Worm (Caenorhabditis elegans) whole organism, early embryonic: ENCODE results near the gene T05A8.1.
"Not testable (repeated sequence)": the region's sequence is repeated elsewhere in the genome, so short reads cannot be mapped to it uniquely, and the experiment has no call there.

ENCODE experiments used
- B0310.2 ChIP-seq: sonication (generic microtip); optimal IDR thresholded peaks from 2 replicates; lab custom pipeline; 2016; ENCODE audit warnings: mild to moderate bottlenecking, missing genetic modification characterization, missing compliant biosample characterization
- F13C5.2 ChIP-seq: sonication (generic microtip); optimal IDR thresholded peaks from 2 replicates; lab custom pipeline; 2017; ENCODE audit warnings: mild to moderate bottlenecking, missing genetic modification characterization, inconsistent platforms, missing compliant biosample characterization
- aly-1 ChIP-seq: sonication (generic microtip); optimal IDR thresholded peaks from 2 replicates; lab custom pipeline; 2016; ENCODE audit warnings: missing genetic modification characterization, missing compliant biosample characterization
- ama-1 ChIP-seq: fragments of 150-350 bp; optimal IDR thresholded peaks from 2 replicates; lab custom pipeline; 2014
- ceh-13 ChIP-seq: fragments of 200-800 bp; sonication (Bioruptor generic); optimal IDR thresholded peaks from 2 replicates; lab custom pipeline; 2018; ENCODE audit warnings: mild to moderate bottlenecking, missing genetic modification characterization, missing compliant biosample characterization
- ceh-36 ChIP-seq: sonication (generic microtip); optimal IDR thresholded peaks from 2 replicates; lab custom pipeline; 2016; ENCODE audit warnings: missing genetic modification characterization, inconsistent platforms, missing compliant biosample characterization
- ets-7 ChIP-seq: sonication (generic microtip); optimal IDR thresholded peaks from 2 replicates; lab custom pipeline; 2016; ENCODE audit warnings: missing genotype, missing genetic modification characterization, missing compliant biosample characterization
- flt-1 ChIP-seq: fragments of 200-800 bp; sonication (Bioruptor generic); IDR thresholded peaks from 2 replicates; pipeline ENCODE4 v1.3.6; 2022; ENCODE audit warnings: missing genetic modification characterization, missing compliant biosample characterization
- hmbx-1 ChIP-seq: sonication (generic microtip); optimal IDR thresholded peaks from 2 replicates; lab custom pipeline; 2016; ENCODE audit warnings: mild to moderate bottlenecking, missing genetic modification characterization, missing compliant biosample characterization
- hmg-4 ChIP-seq: fragments of 200-800 bp; sonication (Bioruptor generic); optimal IDR thresholded peaks from 2 replicates; lab custom pipeline; 2018; ENCODE audit warnings: mild to moderate bottlenecking, missing genetic modification characterization, missing compliant biosample characterization
- hnd-1 ChIP-seq: sonication (generic microtip); optimal IDR thresholded peaks from 2 replicates; lab custom pipeline; 2016; ENCODE audit warnings: missing genetic modification characterization, missing compliant biosample characterization
- pes-1 ChIP-seq: fragments of 200-800 bp; sonication (Bioruptor generic); IDR thresholded peaks from 2 replicates; pipeline ENCODE4 v1.3.6; 2022; ENCODE audit warnings: missing genetic modification reagents, missing genetic modification characterization, missing compliant biosample characterization
- scrt-1 ChIP-seq: fragments of 200-800 bp; sonication (Bioruptor generic); IDR thresholded peaks from 2 replicates; pipeline ENCODE4 v1.3.6; 2022; ENCODE audit warnings: missing genetic modification characterization, missing compliant biosample characterization
- sea-1 ChIP-seq: fragments of 200-800 bp; sonication (Bioruptor generic); conservative IDR thresholded peaks from 2 replicates; pipeline ENCODE4 v1.3.6; 2022; ENCODE audit warnings: missing genetic modification characterization, missing compliant biosample characterization
- tbx-11 ChIP-seq: fragments of 200-800 bp; sonication (Bioruptor generic); IDR thresholded peaks from 2 replicates; pipeline ENCODE4 v1.3.6; 2022; ENCODE audit warnings: missing genetic modification characterization, missing compliant biosample characterization
- tbx-37 ChIP-seq: fragments of 200-800 bp; sonication (Bioruptor generic); conservative IDR thresholded peaks from 2 replicates; pipeline ENCODE4 v1.3.6; 2022; ENCODE audit warnings: missing genetic modification reagents, missing genetic modification characterization, missing compliant biosample characterization
- tra-4 ChIP-seq: sonication (generic microtip); optimal IDR thresholded peaks from 2 replicates; lab custom pipeline; 2017; ENCODE audit warnings: missing genetic modification characterization, missing compliant biosample characterization

T05A8.1 gene

DNA sequence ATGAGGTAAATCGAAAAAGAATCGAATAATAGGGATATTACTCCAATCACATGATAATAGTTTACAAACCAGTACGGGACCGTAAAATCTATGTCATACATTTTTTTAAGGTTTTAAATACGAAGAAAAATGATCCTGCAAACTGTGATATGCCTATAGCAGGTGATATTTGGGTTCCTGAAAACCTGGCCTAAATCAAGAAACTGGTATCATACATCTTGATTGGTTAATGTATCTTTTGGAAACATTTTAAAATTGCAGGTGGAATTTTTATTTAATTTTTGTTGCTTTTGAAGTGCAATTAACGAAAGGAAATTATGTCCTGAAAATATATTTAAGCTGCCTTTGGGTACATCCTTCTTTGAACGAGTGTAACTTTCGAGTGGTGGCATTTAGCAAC lies 9.6 kb downstream of the T05A8.1 start, which contains the start of gene sri-61:
Gene sri-61 (minus strand): TSS at position 101 of the 400 bp plus-strand sequence.
- TF ChIP-seq tbx-11 (GFP tag; lab: Robert Waterston, UW) (no peak), ama-1 (lab: Kevin White, UChicago) (no peak), ceh-13 (GFP tag; lab: Kevin White, UChicago) (no peak), pes-1 (GFP tag; lab: Robert Waterston, UW) (no peak), ceh-36 (no peak), aly-1 (tag; lab: Kevin White, UChicago) (no peak), hmg-4 (GFP tag; lab: Kevin White, UChicago) (no peak)

- TF ChIP-seq tbx-11 (GFP tag; lab: Robert Waterston, UW) (no peak), ama-1 (lab: Kevin White, UChicago) (no peak), hmbx-1 (no peak), sea-1 (GFP tag; lab: Robert Waterston, UW) (no peak), hnd-1 (no peak), aly-1 (tag; lab: Kevin White, UChicago) (no peak), pes-1 (GFP tag; lab: Robert Waterston, UW) (no peak), tra-4 (tag; lab: Kevin White, UChicago) (no peak), F13C5.2 (tag; lab: Kevin White, UChicago) (no peak), scrt-1 (GFP tag; lab: Robert Waterston, UW) (no peak), B0310.2 (tag; lab: Kevin White, UChicago) (no peak), flt-1 (no peak)
Measured at ce11 chrII:2698378-2698777, 11.5 kb downstream of the T05A8.1 start, which contains the start of gene sri-62. Gene sri-62 (minus strand): TSS chrII:2698478.

ce11 chrII:2695079-2695478 lies 14.8 kb downstream of the T05A8.1 start:
- no peak for TF ChIP-seq tbx-11 (GFP tag; lab: Robert Waterston, UW)

DNA sequence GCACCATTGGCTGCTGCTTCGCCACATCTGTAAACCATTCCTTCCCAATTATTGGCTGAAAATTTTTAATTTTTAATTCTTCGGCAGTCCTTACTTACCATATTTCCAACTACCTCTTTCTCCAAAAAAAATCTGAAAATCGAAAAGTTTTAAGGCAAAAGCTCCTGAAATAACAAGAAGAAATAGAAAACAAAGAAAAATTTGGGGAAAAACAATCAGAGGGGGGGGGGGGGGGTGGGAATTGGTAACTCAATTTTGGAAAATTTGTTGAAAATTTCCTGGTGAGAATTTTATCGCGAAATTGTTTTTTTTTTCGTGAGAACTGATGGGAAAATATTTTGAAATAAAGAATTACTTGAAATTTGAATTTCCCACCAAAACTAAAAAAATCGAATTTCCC lies 17.4 kb downstream of the T05A8.1 start, which contains the start of gene set-11:
Gene set-11 (minus strand): TSS at position 101 of the 400 bp plus-strand sequence.
- TF ChIP-seq ets-7 (tag; lab: Kevin White, UChicago) (no peak), tbx-37 (GFP tag; lab: Robert Waterston, UW) (no peak), ceh-13 (GFP tag; lab: Kevin White, UChicago) (no peak), hnd-1 (no peak), aly-1 (tag; lab: Kevin White, UChicago) (no peak), tra-4 (tag; lab: Kevin White, UChicago) (no peak), scrt-1 (GFP tag; lab: Robert Waterston, UW) (no peak), flt-1 (no peak), tbx-11 (GFP tag; lab: Robert Waterston, UW) (no peak)

- no peak for TF ChIP-seq B0310.2 (tag; lab: Kevin White, UChicago)
- no peak for TF ChIP-seq tra-4 (tag; lab: Kevin White, UChicago)
- no peak for TF ChIP-seq ama-1 (lab: Kevin White, UChicago)
- TF ChIP-seq hnd-1, result no peak
- no peak for TF ChIP-seq pes-1 (GFP tag; lab: Robert Waterston, UW)
- no peak for TF ChIP-seq scrt-1 (GFP tag; lab: Robert Waterston, UW)
- no peak for TF ChIP-seq hmg-4 (GFP tag; lab: Kevin White, UChicago)
- no peak for TF ChIP-seq F13C5.2 (tag; lab: Kevin White, UChicago)
- no peak for TF ChIP-seq hmbx-1
- TF ChIP-seq flt-1, result no peak
- no peak for TF ChIP-seq ceh-13 (GFP tag; lab: Kevin White, UChicago)
Measured at ce11 chrII:2690080-2690479, 19.8 kb downstream of the T05A8.1 start, which contains the start of gene nspf-3. Gene nspf-3 (minus strand): TSS chrII:2690180.

ce11 chrII:2688616-2689015 lies 21.2 kb downstream of the T05A8.1 start, which contains the start of gene nspf-2:
Gene nspf-2 (plus strand): TSS chrII:2688916.
- not testable (repeated sequence) for TF ChIP-seq tbx-37 (GFP tag; lab: Robert Waterston, UW); scrt-1 (GFP tag; lab: Robert Waterston, UW); hmbx-1

- no peak for TF ChIP-seq ceh-36
- no peak for TF ChIP-seq pes-1 (GFP tag; lab: Robert Waterston, UW)
- no peak for TF ChIP-seq tra-4 (tag; lab: Kevin White, UChicago)
Measured at ce11 chrII:2686985-2687675, 22.7 kb downstream of the T05A8.1 start, which contains the start of the genes sup-9 and nspf-1. Gene sup-9 (minus strand): TSS chrII:2687027. Gene nspf-1 (plus strand): TSS chrII:2687625.

DNA sequence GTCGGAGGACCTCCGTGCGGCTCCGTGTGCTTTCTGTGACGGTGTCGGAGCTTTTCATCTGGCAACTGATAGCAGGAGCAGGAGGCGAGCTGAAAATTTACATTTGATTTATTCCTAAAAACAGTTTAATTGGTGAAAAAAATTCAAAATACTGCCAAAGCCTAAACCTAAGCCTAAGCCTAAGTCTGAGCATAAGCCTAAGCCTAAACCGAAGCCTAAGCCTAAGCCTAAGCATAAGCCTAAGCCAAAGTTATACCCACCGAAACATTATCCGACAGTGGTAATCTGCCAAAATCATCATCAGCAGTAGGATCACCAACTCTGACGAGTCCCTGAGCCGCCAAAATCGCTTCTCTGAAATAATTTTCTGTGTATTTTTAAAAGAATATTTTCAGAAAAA lies 25.1 kb downstream of the T05A8.1 start:
- TF ChIP-seq ets-7 (tag; lab: Kevin White, UChicago) (no peak), ceh-13 (GFP tag; lab: Kevin White, UChicago) (no peak), B0310.2 (tag; lab: Kevin White, UChicago) (no peak), tra-4 (tag; lab: Kevin White, UChicago) (no peak)

DNA sequence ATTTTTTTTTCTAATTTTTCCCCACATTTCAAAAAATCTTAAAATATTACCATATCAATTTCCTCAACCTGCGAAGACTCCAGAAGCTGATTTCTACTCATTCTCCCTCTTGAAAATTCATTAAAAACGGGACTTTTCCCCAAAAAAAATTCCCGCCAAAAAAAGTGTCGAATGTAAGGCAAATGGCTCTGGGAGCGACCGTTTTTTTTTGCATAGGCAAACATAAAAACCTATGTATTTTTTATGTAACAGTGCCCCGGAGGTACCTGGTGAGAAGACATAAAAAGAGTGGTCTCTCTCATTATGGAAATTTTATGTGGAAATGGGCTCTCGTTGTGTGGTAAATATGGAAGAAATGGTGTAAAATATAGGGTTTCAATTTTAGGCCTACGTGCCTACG lies 25.6 kb downstream of the T05A8.1 start, which contains the start of gene ceh-87:
Gene ceh-87 (minus strand): TSS at position 101 of the 400 bp plus-strand sequence.
- TF ChIP-seq hmbx-1 (no peak), ets-7 (tag; lab: Kevin White, UChicago) (no peak), hmg-4 (GFP tag; lab: Kevin White, UChicago) (no peak), pes-1 (GFP tag; lab: Robert Waterston, UW) (no peak), flt-1 (no peak), ceh-36 (no peak)
